Worm (Caenorhabditis elegans): ENCODE measurements around the gene skr-16.

ce11 chrIV:7205969-7206368 is 37.5 kb downstream of the skr-16 start, which contains the start of gene kcc-1:
- TF ChIP-seq snpc-4 (tag; optimal IDR thresholded peaks at IDR 0.05) (no peak), C04F5.9 (tag; optimal IDR thresholded peaks at IDR 0.05) (no peak), dpl-1 (GFP tag; optimal IDR thresholded peaks at IDR 0.05) (no peak), efl-1 (optimal IDR thresholded peaks at IDR 0.05) (no peak), efl-1 (GFP tag; optimal IDR thresholded peaks at IDR 0.05 in 1 of 2) (no peak), unc-86 (tag; optimal IDR thresholded peaks at IDR 0.05) (no peak)
